Fruit fly (Drosophila melanogaster): Measurements from ENCODE around the gene Nep1.

dm6 chrX:6081296-6081695 lies 9.7 kb upstream of the Nep1 start, which contains the start of gene CG4660:
- TF ChIP-seq EcR (GFP tag; optimal IDR thresholded peaks at IDR 0.05) (no peak), Pif1B (GFP tag; optimal IDR thresholded peaks at IDR 0.05) (no peak), CG12605 (GFP tag; IDR thresholded peaks at IDR 0.05) (peak; percentile 88), CG32121 (GFP tag; IDR thresholded peaks at IDR 0.05) (no peak), CG10348 (GFP tag; IDR thresholded peaks at IDR 0.05) (no peak), D1 (tag; optimal IDR thresholded peaks at IDR 0.05) (no peak), CG4496 (GFP tag; IDR thresholded peaks at IDR 0.05) (no peak), CG34367 (tag; optimal IDR thresholded peaks at IDR 0.05) (no peak), fd96Ca (GFP tag; IDR thresholded peaks at IDR 0.05) (no peak), Ets98B (GFP tag; IDR thresholded peaks at IDR 0.05) (no peak), CG8301 (tag; optimal IDR thresholded peaks at IDR 0.05) (no peak), CG9948 (tag; optimal IDR thresholded peaks at IDR 0.05) (no peak), CG15710 (tag; optimal IDR thresholded peaks at IDR 0.05) (no peak)

All from whole organism, pupa.